Worm (Caenorhabditis elegans) whole organism, mixed stage, embryonic: ENCODE measurements around the gene twk-5.

Source experiments
- M03D4.4 ChIP-seq: sonication (generic microtip); optimal IDR thresholded peaks from 2 replicates; lab custom pipeline; 2017; ENCODE audit warnings: mild to moderate bottlenecking, missing genetic modification characterization, missing compliant biosample characterization
- bed-3 ChIP-seq: fragments of 200-800 bp; sonication (Bioruptor generic); optimal IDR thresholded peaks from 3 replicates; lab custom pipeline; 2018; ENCODE audit warnings: mild to moderate bottlenecking, missing genetic modification characterization, moderate library complexity, missing compliant biosample characterization
- blmp-1 ChIP-seq: fragments of 150-350 bp; optimal IDR thresholded peaks from 2 replicates; lab custom pipeline; 2014; ENCODE audit warnings: missing biosample characterization, missing genetic modification characterization
- ceh-39 ChIP-seq: fragments of 150-350 bp; optimal IDR thresholded peaks from 2 replicates; lab custom pipeline; 2014; ENCODE audit warnings: missing biosample characterization, missing genetic modification characterization
- ceh-43 ChIP-seq: fragments of 200-800 bp; sonication (Bioruptor generic); optimal IDR thresholded peaks from 2 replicates; lab custom pipeline; 2018; ENCODE audit warnings: mild to moderate bottlenecking, missing genetic modification characterization, moderate library complexity, missing compliant biosample characterization
- ceh-83 ChIP-seq: fragments of 200-800 bp; sonication (Bioruptor generic); optimal IDR thresholded peaks from 2 replicates; lab custom pipeline; 2018; ENCODE audit warnings: mild to moderate bottlenecking, missing genetic modification characterization, missing compliant biosample characterization
- ces-1 ChIP-seq: fragments of 150-350 bp; optimal IDR thresholded peaks from 2 replicates; lab custom pipeline; 2014; ENCODE audit warnings: missing biosample characterization, missing genetic modification reagents, missing genetic modification characterization
- cnd-1 ChIP-seq: fragments of 200-800 bp; sonication (Bioruptor generic); optimal IDR thresholded peaks from 2 replicates; lab custom pipeline; 2018; ENCODE audit warnings: mild to moderate bottlenecking, missing genetic modification characterization, missing compliant biosample characterization
- elt-1 ChIP-seq: sonication (generic microtip); optimal IDR thresholded peaks from 2 replicates; lab custom pipeline; 2017; ENCODE audit warnings: missing genetic modification characterization, mild to moderate bottlenecking, missing compliant biosample characterization, antibody characterized with exemption, moderate library complexity, borderline replicate concordance; ENCODE audit not compliant: insufficient read depth
- elt-3 ChIP-seq: fragments of 150-350 bp; optimal IDR thresholded peaks from 2 replicates; lab custom pipeline; 2014; ENCODE audit warnings: missing biosample characterization, missing genetic modification characterization
- flh-1 ChIP-seq: fragments of 200-800 bp; sonication (Bioruptor generic); optimal IDR thresholded peaks from 2 replicates; lab custom pipeline; 2018; ENCODE audit warnings: mild to moderate bottlenecking, missing genetic modification characterization, moderate library complexity, missing compliant biosample characterization
- ham-2 ChIP-seq: fragments of 200-800 bp; sonication (Bioruptor generic); optimal IDR thresholded peaks from 2 replicates; lab custom pipeline; 2018; ENCODE audit warnings: mild to moderate bottlenecking, missing genetic modification characterization, missing compliant biosample characterization
- hlh-1 ChIP-seq: fragments of 150-350 bp; optimal IDR thresholded peaks from 2 replicates; lab custom pipeline; 2014; ENCODE audit warnings: missing biosample characterization, missing genetic modification reagents, missing genetic modification characterization
- lin-13 ChIP-seq: fragments of 150-350 bp; optimal IDR thresholded peaks from 2 replicates; lab custom pipeline; 2014; ENCODE audit warnings: missing biosample characterization, missing genetic modification characterization
- lsy-2 ChIP-seq: fragments of 150-350 bp; optimal IDR thresholded peaks from 2 replicates; lab custom pipeline; 2014; ENCODE audit warnings: missing biosample characterization, missing genetic modification characterization
- mab-5 ChIP-seq: fragments of 150-350 bp; optimal IDR thresholded peaks from 2 replicates; lab custom pipeline; 2014; ENCODE audit warnings: missing biosample characterization, missing genetic modification characterization
- mep-1 ChIP-seq: fragments of 150-350 bp; optimal IDR thresholded peaks from 2 replicates; lab custom pipeline; 2017; ENCODE audit warnings: missing biosample characterization, missing genetic modification reagents, missing genetic modification characterization, inconsistent platforms
- mls-2 ChIP-seq: sonication (generic microtip); optimal IDR thresholded peaks from 2 replicates; lab custom pipeline; 2016; ENCODE audit warnings: mild to moderate bottlenecking, missing genetic modification characterization, moderate library complexity, missing compliant biosample characterization
- nhr-12 ChIP-seq: fragments of 150-350 bp; optimal IDR thresholded peaks from 2 replicates; lab custom pipeline; 2014; ENCODE audit warnings: missing biosample characterization, missing genetic modification characterization
- nhr-2 ChIP-seq: fragments of 150-350 bp; optimal IDR thresholded peaks from 2 replicates; lab custom pipeline; 2014; ENCODE audit warnings: missing biosample characterization, missing genetic modification characterization
- nhr-28 ChIP-seq: fragments of 150-350 bp; optimal IDR thresholded peaks from 2 replicates; lab custom pipeline; 2014; ENCODE audit warnings: missing biosample characterization, missing genetic modification characterization
- nhr-76 ChIP-seq: sonication (generic microtip); optimal IDR thresholded peaks from 2 replicates; lab custom pipeline; 2017; ENCODE audit warnings: missing biosample characterization, missing genetic modification characterization
- pha-4 ChIP-seq: fragments of 150-350 bp; optimal IDR thresholded peaks from 2 replicates; lab custom pipeline; 2018; ENCODE audit warnings: missing biosample characterization, missing genetic modification reagents, missing genetic modification characterization
- sem-2 ChIP-seq: fragments of 200-800 bp; sonication (Bioruptor generic); optimal IDR thresholded peaks from 2 replicates; lab custom pipeline; 2018; ENCODE audit warnings: mild to moderate bottlenecking, missing genetic modification characterization, missing compliant biosample characterization
- snpc-4 ChIP-seq: fragments of 150-350 bp; optimal IDR thresholded peaks from 2 replicates; lab custom pipeline; 2014; ENCODE audit warnings: missing biosample characterization, missing genetic modification characterization
- sptf-1 ChIP-seq: sonication (generic microtip); optimal IDR thresholded peaks from 2 replicates; lab custom pipeline; 2017; ENCODE audit warnings: mild to moderate bottlenecking, missing genetic modification characterization, moderate library complexity, missing compliant biosample characterization
- tbx-8 ChIP-seq: fragments of 200-800 bp; sonication (Bioruptor generic); optimal IDR thresholded peaks from 2 replicates; lab custom pipeline; 2018; ENCODE audit warnings: mild to moderate bottlenecking, missing genetic modification characterization, moderate library complexity, missing compliant biosample characterization
- unc-120 ChIP-seq: sonication (generic microtip); optimal IDR thresholded peaks from 2 replicates; lab custom pipeline; 2017; ENCODE audit warnings: missing genetic modification characterization, missing compliant biosample characterization; ENCODE audit not compliant: poor library complexity, severe bottlenecking
- unc-39 ChIP-seq: fragments of 150-350 bp; optimal IDR thresholded peaks from 2 replicates; lab custom pipeline; 2014; ENCODE audit warnings: missing biosample characterization, missing genetic modification characterization
- unc-62 ChIP-seq: fragments of 150-350 bp; optimal IDR thresholded peaks from 2 replicates; lab custom pipeline; 2014; ENCODE audit warnings: missing biosample characterization, missing genetic modification reagents, missing genetic modification characterization
- zip-8 ChIP-seq: fragments of 150-350 bp; optimal IDR thresholded peaks from 2 replicates; lab custom pipeline; 2014; ENCODE audit warnings: missing biosample characterization, missing genetic modification characterization
- ztf-11 ChIP-seq: fragments of 150-350 bp; optimal IDR thresholded peaks from 2 replicates; lab custom pipeline; 2014; ENCODE audit warnings: missing biosample characterization, missing genetic modification characterization

Gene twk-5

ce11 chrII:11452498-11453005, 32.5 kb downstream of the twk-5 start, which contains the start of gene rsp-2:
TSS of gene rsp-2 (minus strand) at chrII:11452955.
- TF ChIP-seq hlh-1 (no peak), nhr-12 (tag; lab: Kevin White, UChicago) (no peak), nhr-2 (tag; lab: Kevin White, UChicago) (no peak), ceh-39 (tag; lab: Kevin White, UChicago) (no peak), ceh-43 (GFP tag; lab: Kevin White, UChicago) (no peak), nhr-28 (no peak), elt-1 (tag; lab: Kevin White, UChicago) (no peak), sptf-1 (tag; lab: Kevin White, UChicago) (no peak), unc-39 (tag; lab: Kevin White, UChicago) (no peak), ztf-11 (no peak), zip-8 (tag; lab: Kevin White, UChicago) (no peak), mls-2 (tag; lab: Kevin White, UChicago) (no peak), blmp-1 (tag; lab: Kevin White, UChicago) (no peak), ces-1 (no peak), M03D4.4 (tag; lab: Kevin White, UChicago) (no peak), sem-2 (no peak), ham-2 (GFP tag; lab: Kevin White, UChicago) (no peak)

DNA sequence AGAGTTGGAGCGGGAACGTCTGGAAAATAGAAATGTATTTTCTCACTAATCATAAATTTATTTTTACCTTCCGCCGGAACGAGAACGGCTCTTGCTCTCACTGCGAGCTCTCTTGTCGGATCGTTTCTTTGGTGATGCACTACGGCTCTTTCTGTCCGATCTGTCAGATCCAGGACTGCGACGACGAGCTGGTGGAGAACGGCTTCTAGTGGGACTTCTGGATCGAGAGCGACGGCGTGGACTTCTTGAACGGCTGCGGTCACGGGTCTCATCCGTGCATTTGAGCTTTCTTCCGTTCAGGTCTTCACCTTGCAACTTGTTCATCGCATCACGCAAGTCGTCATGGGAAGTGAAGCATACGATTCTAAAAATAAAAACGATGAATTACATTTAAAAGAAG, 33.4 kb downstream of the twk-5 start:
- TF ChIP-seq M03D4.4 (tag; lab: Kevin White, UChicago) (no peak), snpc-4 (tag; lab: Kevin White, UChicago) (no peak), ceh-83 (GFP tag; lab: Kevin White, UChicago) (no peak), ces-1 (no peak), nhr-76 (no peak), unc-39 (tag; lab: Kevin White, UChicago) (no peak), elt-3 (tag; lab: Kevin White, UChicago) (no peak), mls-2 (tag; lab: Kevin White, UChicago) (no peak), zip-8 (tag; lab: Kevin White, UChicago) (no peak)

ce11 chrII:11450882-11451281, 34.2 kb downstream of the twk-5 start:
- TF ChIP-seq blmp-1 (tag; lab: Kevin White, UChicago): no peak
- no peak for TF ChIP-seq ceh-39 (tag; lab: Kevin White, UChicago)

DNA sequence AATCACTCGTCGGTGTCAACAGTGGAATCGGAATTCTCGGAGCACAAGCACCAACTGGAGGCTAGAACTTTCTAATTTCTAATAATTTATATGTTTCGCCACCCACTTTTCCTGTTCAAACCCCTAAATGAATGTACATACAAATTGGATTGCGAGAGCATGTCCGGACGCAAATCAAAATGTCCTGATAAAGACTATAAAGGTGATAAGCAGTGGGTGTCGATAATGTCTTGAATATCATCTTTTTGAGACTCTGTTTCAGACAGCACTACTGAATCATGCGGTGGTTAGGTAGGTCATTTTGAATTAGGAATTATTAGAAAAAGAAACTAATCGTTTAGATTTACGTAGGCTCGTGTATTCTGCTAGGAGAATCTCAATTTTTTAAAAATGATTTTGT, 36.3 kb downstream of the twk-5 start, which contains the start of gene W02B12.1:
W02B12.1 (plus strand) TSS at position 269 of the 400 bp plus-strand sequence.
- no peak for TF ChIP-seq M03D4.4 (tag; lab: Kevin White, UChicago)
- no peak for TF ChIP-seq cnd-1 (tag; lab: Kevin White, UChicago)
- TF ChIP-seq nhr-76: no peak
- TF ChIP-seq elt-1 (tag; lab: Kevin White, UChicago): no peak
- TF ChIP-seq mab-5: no peak
- TF ChIP-seq ham-2 (GFP tag; lab: Kevin White, UChicago): no peak
- TF ChIP-seq nhr-28: no peak
- no peak for TF ChIP-seq ceh-83 (GFP tag; lab: Kevin White, UChicago)
- TF ChIP-seq unc-62 (GFP tag; lab: Kevin White, UChicago): no peak
- no peak for TF ChIP-seq nhr-2 (tag; lab: Kevin White, UChicago)
- no peak for TF ChIP-seq unc-120
- no peak for TF ChIP-seq sptf-1 (tag; lab: Kevin White, UChicago)
- no peak for TF ChIP-seq lin-13
- TF ChIP-seq ces-1: no peak
- no peak for TF ChIP-seq hlh-1
- TF ChIP-seq mls-2 (tag; lab: Kevin White, UChicago): no peak
- TF ChIP-seq mep-1 (tag; lab: Kevin White, UChicago): no peak
- no peak for TF ChIP-seq flh-1

- TF ChIP-seq ces-1 (no peak), ceh-39 (tag; lab: Kevin White, UChicago) (no peak), mls-2 (tag; lab: Kevin White, UChicago) (no peak), lin-13 (no peak), lsy-2 (tag; lab: Kevin White, UChicago) (no peak), unc-120 (no peak), nhr-12 (tag; lab: Kevin White, UChicago) (no peak), ztf-11 (no peak), tbx-8 (no peak), pha-4 (tag; lab: Kevin White, UChicago) (no peak), bed-3 (GFP tag; lab: Kevin White, UChicago) (no peak), sptf-1 (tag; lab: Kevin White, UChicago) (no peak), ceh-83 (GFP tag; lab: Kevin White, UChicago) (no peak), sem-2 (no peak), mab-5 (no peak), nhr-2 (tag; lab: Kevin White, UChicago) (no peak)
Observed at ce11 chrII:11444973-11445372, 40.1 kb downstream of the twk-5 start, which contains the start of gene W02B12.13. TSS of gene W02B12.13 (plus strand) at chrII:11445273.
